Worm (Caenorhabditis elegans): ENCODE measurements around the gene F26F2.1.

- no peak for TF ChIP-seq nhr-47 (tag; optimal IDR thresholded peaks at IDR 0.05)
- no peak for TF ChIP-seq lsy-2 (tag; optimal IDR thresholded peaks at IDR 0.05)
- TF ChIP-seq nhr-84 (tag; optimal IDR thresholded peaks at IDR 0.05) = no peak
- TF ChIP-seq grh-1 (GFP tag; IDR thresholded peaks at IDR 0.05) = no peak
- TF ChIP-seq dpl-1 (GFP tag; optimal IDR thresholded peaks at IDR 0.05) = no peak
- TF ChIP-seq lin-39 (tag; optimal IDR thresholded peaks at IDR 0.05) = no peak
- TF ChIP-seq hpl-2 (GFP tag; optimal IDR thresholded peaks at IDR 0.05) = no peak
- no peak for TF ChIP-seq egl-27 (tag; optimal IDR thresholded peaks at IDR 0.05)
- TF ChIP-seq lin-35 (GFP tag; optimal IDR thresholded peaks at IDR 0.05) = no peak
- TF ChIP-seq unc-62 (GFP tag; optimal IDR thresholded peaks at IDR 0.05) = no peak
Measured at ce11 chrV:20574314-20574713, 12.6 kb upstream of the F26F2.1 start, which contains the start of gene clec-263.

Measured in whole organism, L1 larva.